Worm (Caenorhabditis elegans): ENCODE measurements around the gene K12D12.5.

ce11 chrII:11856361-11856760, 4.5 kb upstream of the K12D12.5 start, which contains the start of gene clh-1:
- TF ChIP-seq zip-8 (tag; optimal IDR thresholded peaks at IDR 0.05) (no peak), sem-2 (GFP tag; optimal IDR thresholded peaks at IDR 0.05) (no peak), nhr-237 (tag; optimal IDR thresholded peaks at IDR 0.05) (no peak), drap-1 (GFP tag; optimal IDR thresholded peaks at IDR 0.05) (no peak), pha-4 (tag; optimal IDR thresholded peaks at IDR 0.05) (no peak), ces-1 (GFP tag; optimal IDR thresholded peaks at IDR 0.05) (no peak), nhr-76 (tag; optimal IDR thresholded peaks at IDR 0.05) (no peak), unc-39 (tag; optimal IDR thresholded peaks at IDR 0.05) (no peak), nhr-2 (tag; optimal IDR thresholded peaks at IDR 0.05) (no peak), lin-32 (GFP tag; optimal IDR thresholded peaks at IDR 0.05) (no peak), unc-62 (GFP tag; optimal IDR thresholded peaks at IDR 0.05) (no peak)

Measured in whole organism, mixed stage, embryonic.